Worm (Caenorhabditis elegans) whole organism, young adult: ENCODE measurements around the gene ZK1290.10.

Source experiments
- B0261.1 ChIP-seq: sonication (generic microtip); optimal IDR thresholded peaks from 2 replicates; lab custom pipeline; 2016; ENCODE audit warnings: mild to moderate bottlenecking, missing genetic modification characterization, moderate library complexity, missing compliant biosample characterization
- C06A6.2 ChIP-seq: fragments of 200-800 bp; sonication (Bioruptor generic); conservative IDR thresholded peaks from 2 replicates; pipeline ENCODE4 v1.3.6; 2022; ENCODE audit warnings: missing genetic modification characterization, missing compliant biosample characterization
- C17E4.6 ChIP-seq: fragments of 200-800 bp; sonication (Bioruptor generic); IDR thresholded peaks from 2 replicates; pipeline ENCODE4 v1.3.6; 2022; ENCODE audit warnings: missing genetic modification reagents, missing genetic modification characterization, missing compliant biosample characterization
- F37B4.10 ChIP-seq: fragments of 200-800 bp; sonication (Bioruptor generic); IDR thresholded peaks from 2 replicates; pipeline ENCODE4 v1.3.6; 2022; ENCODE audit warnings: missing genetic modification characterization, missing compliant biosample characterization
- F52B5.7 ChIP-seq: sonication (generic microtip); optimal IDR thresholded peaks from 2 replicates; lab custom pipeline; 2016; ENCODE audit warnings: mild to moderate bottlenecking, missing genetic modification characterization, missing compliant biosample characterization
- K11D2.4 ChIP-seq: fragments of 200-800 bp; sonication (Bioruptor generic); IDR thresholded peaks from 2 replicates; pipeline ENCODE4 v1.3.6; 2022; ENCODE audit warnings: missing genetic modification reagents, missing genetic modification characterization, missing compliant biosample characterization
- T26A5.8 ChIP-seq: sonication (generic microtip); optimal IDR thresholded peaks from 2 replicates; lab custom pipeline; 2016; ENCODE audit warnings: missing genetic modification characterization, missing compliant biosample characterization
- Y53F4B.3 ChIP-seq: fragments of 200-800 bp; sonication (Bioruptor generic); IDR thresholded peaks from 2 replicates; pipeline ENCODE4 v1.3.6; 2022; ENCODE audit warnings: missing genetic modification reagents, missing genetic modification characterization, missing compliant biosample characterization
- Y53G8AR.9 ChIP-seq: fragments of 200-800 bp; sonication (Bioruptor generic); conservative IDR thresholded peaks from 2 replicates; pipeline ENCODE4 v1.3.6; 2022; ENCODE audit warnings: missing genetic modification reagents, missing genetic modification characterization, missing compliant biosample characterization
- Y56A3A.18 ChIP-seq: fragments of 200-800 bp; sonication (Bioruptor generic); IDR thresholded peaks from 2 replicates; pipeline ENCODE4 v1.3.6; 2022; ENCODE audit warnings: missing genetic modification reagents, missing genetic modification characterization, missing compliant biosample characterization
- atf-7 ChIP-seq: sonication (generic microtip); optimal IDR thresholded peaks from 2 replicates; lab custom pipeline; 2017; ENCODE audit warnings: mild to moderate bottlenecking, missing genetic modification characterization, missing compliant biosample characterization
- attf-6 ChIP-seq: fragments of 200-800 bp; sonication (Bioruptor generic); IDR thresholded peaks from 2 replicates; pipeline ENCODE4 v1.3.6; 2022; ENCODE audit warnings: missing genetic modification reagents, missing genetic modification characterization, missing compliant biosample characterization
- cebp-1 ChIP-seq, 2 experiments: fragments of 200-800 bp in 1 of 2; sonication (Bioruptor generic) in 1 of 2; sonication (generic microtip) in 1 of 2; IDR thresholded peaks in 1 of 2; optimal IDR thresholded peaks in 1 of 2; 2 replicates each; pipeline versions ENCODE4 v1.3.6 to Lab custom; 2017 to 2022; ENCODE audit warnings: missing compliant biosample characterization in 2 of 2, missing genetic modification characterization in 2 of 2, mild to moderate bottlenecking in 1 of 2, missing genetic modification reagents in 1 of 2, moderate library complexity in 1 of 2
- ceh-100 ChIP-seq: fragments of 200-800 bp; sonication (Bioruptor generic); IDR thresholded peaks from 2 replicates; pipeline ENCODE4 v1.3.6; 2022; ENCODE audit warnings: missing genetic modification reagents, missing genetic modification characterization, missing compliant biosample characterization
- dox-1 ChIP-seq: fragments of 200-800 bp; sonication (Bioruptor generic); IDR thresholded peaks from 2 replicates; pipeline ENCODE4 v1.3.6; 2022; ENCODE audit warnings: missing genetic modification reagents, missing genetic modification characterization, missing compliant biosample characterization
- dpff-1 ChIP-seq: sonication (generic microtip); optimal IDR thresholded peaks from 2 replicates; lab custom pipeline; 2017; ENCODE audit warnings: mild to moderate bottlenecking, missing genetic modification characterization, missing compliant biosample characterization
- egrh-3 ChIP-seq: fragments of 200-800 bp; sonication (Bioruptor generic); IDR thresholded peaks from 2 replicates; pipeline ENCODE4 v1.3.6; 2022; ENCODE audit warnings: missing genetic modification reagents, missing genetic modification characterization, missing compliant biosample characterization
- ets-4 ChIP-seq: fragments of 200-800 bp; sonication (Bioruptor generic); optimal IDR thresholded peaks from 2 replicates; lab custom pipeline; 2018; ENCODE audit warnings: mild to moderate bottlenecking, missing genetic modification characterization, missing compliant biosample characterization
- hlh-26 ChIP-seq: fragments of 200-800 bp; sonication (Bioruptor generic); conservative IDR thresholded peaks from 2 replicates; pipeline ENCODE4 v1.3.6; 2022; ENCODE audit warnings: missing genetic modification reagents, missing genetic modification characterization, missing compliant biosample characterization
- hmg-1.2 ChIP-seq: fragments of 200-800 bp; sonication (Bioruptor generic); IDR thresholded peaks from 2 replicates; pipeline ENCODE4 v1.3.6; 2022; ENCODE audit warnings: missing genetic modification reagents, missing genetic modification characterization, missing compliant biosample characterization
- hmg-20 ChIP-seq: fragments of 200-800 bp; sonication (Bioruptor generic); IDR thresholded peaks from 2 replicates; pipeline ENCODE4 v1.3.6; 2022; ENCODE audit warnings: missing genetic modification reagents, missing genetic modification characterization, missing compliant biosample characterization
- hrde-1 ChIP-seq: sonication (generic microtip); optimal IDR thresholded peaks from 2 replicates; lab custom pipeline; 2016; ENCODE audit warnings: missing genetic modification characterization, mild to moderate bottlenecking, missing compliant biosample characterization, moderate library complexity, missing genotype, missing genetic modification reagents, borderline replicate concordance
- let-526 ChIP-seq: fragments of 200-800 bp; sonication (Bioruptor generic); IDR thresholded peaks from 2 replicates; pipeline ENCODE4 v1.3.6; 2022; ENCODE audit warnings: missing genetic modification reagents, missing genetic modification characterization, missing compliant biosample characterization
- let-607 ChIP-seq, 2 experiments: fragments of 200-800 bp in 1 of 2; sonication (Bioruptor generic) in 1 of 2; sonication (generic microtip) in 1 of 2; optimal IDR thresholded peaks; 2 replicates each; lab custom pipeline; 2016 to 2018; ENCODE audit warnings: mild to moderate bottlenecking in 2 of 2, missing compliant biosample characterization in 2 of 2, missing genetic modification characterization in 2 of 2, moderate library complexity in 2 of 2, missing genotype in 1 of 2
- lin-40 ChIP-seq: sonication (generic microtip); optimal IDR thresholded peaks from 2 replicates; lab custom pipeline; 2016; ENCODE audit warnings: missing genetic modification characterization, mild to moderate bottlenecking, missing compliant biosample characterization, missing genotype, missing genetic modification reagents
- lin-54 ChIP-seq: fragments of 200-800 bp; sonication (Bioruptor generic); optimal IDR thresholded peaks from 2 replicates; lab custom pipeline; 2018; ENCODE audit warnings: mild to moderate bottlenecking, missing genetic modification characterization, missing compliant biosample characterization
- lir-1 ChIP-seq: fragments of 200-800 bp; sonication (Bioruptor generic); conservative IDR thresholded peaks from 2 replicates; pipeline ENCODE4 v1.3.6; 2022; ENCODE audit warnings: missing genetic modification reagents, missing genetic modification characterization, missing compliant biosample characterization
- lsy-27 ChIP-seq: sonication (generic microtip); optimal IDR thresholded peaks from 2 replicates; lab custom pipeline; 2017; ENCODE audit warnings: missing genetic modification characterization, mild to moderate bottlenecking, missing compliant biosample characterization, antibody characterized with exemption, missing genotype, borderline replicate concordance; ENCODE audit not compliant: insufficient read depth
- madf-10 ChIP-seq: sonication (generic microtip); optimal IDR thresholded peaks from 2 replicates; lab custom pipeline; 2016; ENCODE audit warnings: mild to moderate bottlenecking, missing genetic modification characterization, missing compliant biosample characterization
- madf-3 ChIP-seq: fragments of 200-800 bp; sonication (Bioruptor generic); IDR thresholded peaks from 2 replicates; pipeline ENCODE4 v1.3.6; 2022; ENCODE audit warnings: missing genetic modification reagents, missing genetic modification characterization, missing compliant biosample characterization
- madf-6 ChIP-seq: fragments of 200-800 bp; sonication (Bioruptor generic); IDR thresholded peaks from 2 replicates; pipeline ENCODE4 v1.3.6; 2022; ENCODE audit warnings: missing genetic modification reagents, missing genetic modification characterization, missing compliant biosample characterization
- madf-8 ChIP-seq: fragments of 200-800 bp; sonication (Bioruptor generic); conservative IDR thresholded peaks from 2 replicates; pipeline ENCODE4 v1.3.6; 2022; ENCODE audit warnings: missing genetic modification reagents, missing genetic modification characterization, missing compliant biosample characterization
- mcd-1 ChIP-seq: fragments of 200-800 bp; sonication (Bioruptor generic); IDR thresholded peaks from 2 replicates; pipeline ENCODE4 v1.3.6; 2022; ENCODE audit warnings: missing genetic modification reagents, missing genetic modification characterization, missing compliant biosample characterization
- mel-28 ChIP-seq: sonication (generic microtip); optimal IDR thresholded peaks from 2 replicates; lab custom pipeline; 2016; ENCODE audit warnings: borderline replicate concordance, mild to moderate bottlenecking, missing genetic modification characterization, missing compliant biosample characterization
- mxl-1 ChIP-seq: sonication (generic microtip); optimal IDR thresholded peaks from 2 replicates; lab custom pipeline; 2016; ENCODE audit warnings: missing genetic modification characterization, missing compliant biosample characterization
- nfya-1 ChIP-seq: sonication (generic microtip); optimal IDR thresholded peaks from 2 replicates; lab custom pipeline; 2017; ENCODE audit warnings: antibody characterized with exemption, missing compliant biosample characterization, missing genetic modification characterization, borderline replicate concordance; ENCODE audit not compliant: insufficient read depth
- nhr-179 ChIP-seq: sonication (generic microtip); optimal IDR thresholded peaks from 2 replicates; lab custom pipeline; 2016; ENCODE audit warnings: mild to moderate bottlenecking, missing genetic modification characterization, missing compliant biosample characterization
- pbrm-1 ChIP-seq: fragments of 200-800 bp; sonication (Bioruptor generic); IDR thresholded peaks from 2 replicates; pipeline ENCODE4 v1.3.6; 2022; ENCODE audit warnings: missing genetic modification reagents, missing genetic modification characterization, missing compliant biosample characterization
- snpc-1.3 ChIP-seq: sonication (generic microtip); optimal IDR thresholded peaks from 2 replicates; lab custom pipeline; 2017; ENCODE audit warnings: missing genetic modification characterization, mild to moderate bottlenecking, missing compliant biosample characterization, antibody characterized with exemption, moderate library complexity, missing genotype, missing genetic modification reagents; ENCODE audit not compliant: insufficient read depth
- somi-1 ChIP-seq: fragments of 200-800 bp; sonication (Bioruptor generic); optimal IDR thresholded peaks from 2 replicates; lab custom pipeline; 2018; ENCODE audit warnings: mild to moderate bottlenecking, missing genetic modification characterization, missing compliant biosample characterization
- tbp1 ChIP-seq: fragments of 200-800 bp; sonication (Bioruptor generic); optimal IDR thresholded peaks from 2 replicates; lab custom pipeline; 2018; ENCODE audit warnings: mild to moderate bottlenecking, missing genetic modification characterization, missing compliant biosample characterization
- tbx-9 ChIP-seq: sonication (generic microtip); optimal IDR thresholded peaks from 2 replicates; lab custom pipeline; 2016; ENCODE audit warnings: borderline replicate concordance, missing genetic modification characterization, inconsistent platforms, missing compliant biosample characterization
- tlf-1 ChIP-seq: fragments of 200-800 bp; sonication (Bioruptor generic); optimal IDR thresholded peaks from 2 replicates; lab custom pipeline; 2018; ENCODE audit warnings: mild to moderate bottlenecking, missing genetic modification characterization, missing compliant biosample characterization
- unc-62 ChIP-seq: fragments of 150-350 bp; optimal IDR thresholded peaks from 2 replicates; lab custom pipeline; 2014; ENCODE audit warnings: missing biosample characterization, missing genetic modification reagents, missing genetic modification characterization
- ztf-28 ChIP-seq: fragments of 200-800 bp; sonication (Bioruptor generic); IDR thresholded peaks from 2 replicates; pipeline ENCODE4 v1.3.6; 2022; ENCODE audit warnings: missing genetic modification reagents, missing genetic modification characterization, missing compliant biosample characterization

ZK1290.10 gene

DNA sequence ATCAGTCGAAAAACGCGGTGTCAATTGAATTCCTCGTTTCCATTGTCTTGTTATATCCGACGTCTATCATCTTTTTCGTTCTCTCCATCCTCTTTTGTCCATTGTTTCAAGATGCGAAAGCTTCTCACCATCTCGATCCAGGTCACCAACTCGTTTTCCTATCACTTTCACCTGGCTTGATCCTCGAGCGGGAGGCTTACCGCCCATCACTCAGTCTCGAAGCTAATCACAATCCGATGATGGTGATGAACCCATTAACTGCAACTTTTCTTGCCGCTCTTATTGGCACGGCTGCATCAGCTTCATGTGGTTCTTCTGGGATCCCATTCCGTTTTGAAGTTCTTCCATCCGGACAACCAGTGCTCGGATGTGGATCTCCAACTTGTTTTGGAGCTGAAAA lies 22.8 kb downstream of the ZK1290.10 start, which contains the start of gene wrt-1:
Gene wrt-1, plus strand, starts transcription at position 53 of the 400 bp plus-strand sequence.
- peak; percentile 59; the same call in 1 of the 2 replicates for TF ChIP-seq C06A6.2 (GFP tag; lab: Robert Waterston, UW)
- TF ChIP-seq T26A5.8 (tag; lab: Kevin White, UChicago): no peak
- TF ChIP-seq tbp1 (GFP tag; lab: Kevin White, UChicago): no peak
- no peak for TF ChIP-seq egrh-3 (GFP tag; lab: Robert Waterston, UW)
- TF ChIP-seq Y53G8AR.9 (GFP tag; lab: Robert Waterston, UW): peak; percentile 56
- TF ChIP-seq madf-10 (tag; lab: Kevin White, UChicago): no peak
- TF ChIP-seq F52B5.7 (tag; lab: Kevin White, UChicago): no peak
- TF ChIP-seq tlf-1 (GFP tag; lab: Kevin White, UChicago): no peak
- TF ChIP-seq mxl-1 (tag; lab: Kevin White, UChicago): no peak
- TF ChIP-seq snpc-1.3: no peak
- TF ChIP-seq hrde-1: no peak
- no peak for TF ChIP-seq tbx-9 (tag; lab: Kevin White, UChicago)
- TF ChIP-seq C17E4.6 (GFP tag; lab: Robert Waterston, UW): no peak
- TF ChIP-seq unc-62 (GFP tag; lab: Kevin White, UChicago): no peak
- TF ChIP-seq mcd-1 (GFP tag; lab: Robert Waterston, UW): peak; percentile 44
- no peak for TF ChIP-seq cebp-1 (GFP tag; IDR thresholded peaks at IDR 0.05; lab: Robert Waterston, UW)
- TF ChIP-seq cebp-1 (tag; optimal IDR thresholded peaks at IDR 0.05; lab: Kevin White, UChicago): no peak
- no peak for TF ChIP-seq hmg-20 (GFP tag; lab: Robert Waterston, UW)
- no peak for TF ChIP-seq Y53F4B.3
- TF ChIP-seq nfya-1 (tag; lab: Kevin White, UChicago): no peak
- peak; percentile 4 for TF ChIP-seq atf-7
- 0 out of 2 replicates have a peak, but pooled peaks have one; percentile 13 for TF ChIP-seq dox-1 (GFP tag; lab: Robert Waterston, UW)
- no peak for TF ChIP-seq hlh-26 (GFP tag; lab: Robert Waterston, UW)
- TF ChIP-seq nhr-179 (tag; lab: Kevin White, UChicago): no peak
- no peak for TF ChIP-seq B0261.1 (tag; lab: Kevin White, UChicago)
- no peak for TF ChIP-seq ceh-100
- TF ChIP-seq mel-28 (tag; lab: Kevin White, UChicago): no peak
- TF ChIP-seq ztf-28 (GFP tag; lab: Robert Waterston, UW): no peak
- peak; percentile 43; the same call in 1 of the 2 replicates for TF ChIP-seq pbrm-1 (GFP tag; lab: Robert Waterston, UW)
- TF ChIP-seq Y56A3A.18 (GFP tag; lab: Robert Waterston, UW): 0 out of 2 replicates have a peak, but pooled peaks have one; percentile 64

DNA sequence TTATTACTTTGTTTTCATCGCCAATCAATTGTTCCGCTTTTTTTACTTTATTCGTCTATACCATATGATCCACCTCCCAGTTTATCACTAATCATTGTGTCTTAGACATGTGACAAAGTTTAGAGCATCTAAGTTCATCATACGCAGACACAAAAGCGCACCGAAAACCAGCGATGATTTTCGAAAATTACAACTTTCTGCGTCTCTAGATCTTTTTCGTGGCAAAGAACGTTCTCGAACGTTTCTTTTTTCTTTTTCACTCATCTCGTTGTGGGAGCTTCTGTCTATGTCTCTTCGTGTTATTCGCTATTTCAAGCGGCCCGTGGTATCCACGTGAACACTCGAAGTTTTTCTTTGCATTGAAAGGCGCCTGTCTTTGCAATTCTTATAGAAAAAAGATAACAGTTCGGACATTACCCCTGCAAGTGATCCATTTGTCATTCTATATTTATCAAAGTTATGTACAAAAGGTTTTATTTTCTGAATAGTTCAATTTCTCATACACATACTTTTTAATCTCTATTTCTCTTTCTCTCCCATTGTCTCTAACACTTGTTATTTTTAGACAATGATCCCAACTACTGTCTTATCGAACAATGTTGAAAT lies 24.5 kb downstream of the ZK1290.10 start, which contains the start of gene ZK1290.5:
Gene ZK1290.5, plus strand, starts transcription at position 566 of the 606 bp plus-strand sequence.
- TF ChIP-seq lsy-27 (tag; lab: Kevin White, UChicago) (no peak), madf-6 (GFP tag; lab: Robert Waterston, UW) (no peak), dpff-1 (tag; lab: Kevin White, UChicago) (no peak), hmg-1.2 (GFP tag; lab: Robert Waterston, UW) (peak; percentile 65), let-526 (GFP tag; lab: Robert Waterston, UW) (peak; percentile 83; the same call in 1 of the 2 replicates), hmg-20 (GFP tag; lab: Robert Waterston, UW) (peak; percentile 6; the same call in 1 of the 2 replicates), lin-40 (tag; lab: Kevin White, UChicago) (peak; percentile 94), ets-4 (GFP tag; lab: Kevin White, UChicago) (no peak), attf-6 (GFP tag; lab: Robert Waterston, UW) (no peak), K11D2.4 (GFP tag; lab: Robert Waterston, UW) (peak; percentile 89), F37B4.10 (GFP tag; lab: Robert Waterston, UW) (no peak), dox-1 (GFP tag; lab: Robert Waterston, UW) (peak; percentile 72), somi-1 (GFP tag; lab: Kevin White, UChicago) (peak; percentile 95), madf-8 (no peak), madf-3 (GFP tag; lab: Robert Waterston, UW) (no peak), cebp-1 (GFP tag; IDR thresholded peaks at IDR 0.05; lab: Robert Waterston, UW) (no peak), cebp-1 (tag; optimal IDR thresholded peaks at IDR 0.05; lab: Kevin White, UChicago) (peak; percentile 79), let-607 (tag; optimal IDR thresholded peaks at IDR 0.05; lab: Kevin White, UChicago) (peak; percentile 25 to 87), lin-54 (GFP tag; lab: Kevin White, UChicago) (peak; percentile 60), lir-1 (no peak)
